Fruit fly (Drosophila melanogaster) whole organism, embryonic: Measurements from ENCODE around the gene Tusp.

Experiments
- Ada2b ChIP-seq: fragments of 200-800 bp; sonication (Bioruptor generic); IDR thresholded peaks from 2 replicates; pipeline ENCODE4 v1.3.6; 2022; ENCODE audit warnings: missing biosample characterization, missing genetic modification characterization
- B-H2 ChIP-seq: fragments of 200-800 bp; sonication (Bioruptor generic); optimal IDR thresholded peaks from 2 replicates; lab custom pipeline; 2018; ENCODE audit warnings: missing biosample characterization, mild to moderate bottlenecking, missing genetic modification characterization
- CG10209 ChIP-seq: fragments of 200-800 bp; sonication (Bioruptor generic); optimal IDR thresholded peaks from 3 replicates; lab custom pipeline; 2017; ENCODE audit warnings: missing biosample characterization, mild to moderate bottlenecking, missing genetic modification characterization, missing genetic modification reagents
- CG10267 ChIP-seq: fragments of 200-800 bp; sonication (Bioruptor generic); optimal IDR thresholded peaks from 2 replicates; lab custom pipeline; 2018; ENCODE audit warnings: missing biosample characterization, mild to moderate bottlenecking, missing genetic modification characterization, moderate library complexity
- CG10462 ChIP-seq: fragments of 200-800 bp; sonication (Bioruptor generic); optimal IDR thresholded peaks from 2 replicates; lab custom pipeline; 2016; ENCODE audit warnings: missing biosample characterization, missing genetic modification characterization
- CG10979 ChIP-seq: fragments of 200-800 bp; sonication (Bioruptor generic); optimal IDR thresholded peaks from 2 replicates; lab custom pipeline; 2018; ENCODE audit warnings: missing biosample characterization, mild to moderate bottlenecking, missing genetic modification characterization, moderate library complexity
- CG11696 ChIP-seq: fragments of 200-800 bp; sonication (Bioruptor generic); IDR thresholded peaks from 2 replicates; pipeline ENCODE4 v1.3.6; 2022; ENCODE audit warnings: missing biosample characterization, missing genetic modification characterization
- CG12236 ChIP-seq: fragments of 200-800 bp; sonication (Bioruptor generic); optimal IDR thresholded peaks from 2 replicates; lab custom pipeline; 2016; ENCODE audit warnings: missing biosample characterization, missing genetic modification characterization
- CG13123 ChIP-seq: fragments of 200-800 bp; sonication (Bioruptor generic); optimal IDR thresholded peaks from 2 replicates; lab custom pipeline; 2016; ENCODE audit warnings: missing biosample characterization, missing genetic modification characterization
- CG13424 ChIP-seq: fragments of 200-800 bp; sonication (Bioruptor generic); optimal IDR thresholded peaks from 2 replicates; lab custom pipeline; 2019; ENCODE audit warnings: missing biosample characterization, mild to moderate bottlenecking, missing genetic modification characterization, moderate library complexity
- CG14441 ChIP-seq: fragments of 200-800 bp; sonication (Bioruptor generic); IDR thresholded peaks from 2 replicates; pipeline ENCODE4 v1.3.6; 2022; ENCODE audit warnings: missing biosample characterization, missing genetic modification characterization
- CG14860 ChIP-seq: fragments of 200-800 bp; sonication (Bioruptor generic); IDR thresholded peaks from 3 replicates; pipeline ENCODE4 v1.3.6; 2022; ENCODE audit warnings: missing biosample characterization, missing genetic modification characterization; ENCODE audit not compliant: partially characterized antibody
- CG31365 ChIP-seq: fragments of 200-800 bp; sonication (Bioruptor generic); optimal IDR thresholded peaks from 2 replicates; lab custom pipeline; 2018; ENCODE audit warnings: missing biosample characterization, mild to moderate bottlenecking, missing genetic modification characterization
- CG33557 ChIP-seq: fragments of 200-800 bp; sonication (Bioruptor generic); optimal IDR thresholded peaks from 2 replicates; lab custom pipeline; 2019; ENCODE audit warnings: missing biosample characterization, mild to moderate bottlenecking, missing genetic modification characterization, moderate library complexity
- CG34376 ChIP-seq: fragments of 200-800 bp; sonication (Bioruptor generic); optimal IDR thresholded peaks from 2 replicates; lab custom pipeline; 2018; ENCODE audit warnings: missing biosample characterization, mild to moderate bottlenecking, missing genetic modification characterization
- CG3726 ChIP-seq: fragments of 200-800 bp; sonication (Bioruptor generic); IDR thresholded peaks from 3 replicates; pipeline ENCODE4, ENCODE4 v1.3.6; 2022; ENCODE audit warnings: missing biosample characterization, missing genetic modification characterization
- CG4730 ChIP-seq: fragments of 200-800 bp; sonication (Bioruptor generic); IDR thresholded peaks from 2 replicates; pipeline ENCODE4 v1.3.6; 2022; ENCODE audit warnings: missing biosample characterization, missing genetic modification characterization
- CG4820 ChIP-seq: fragments of 200-800 bp; sonication (Bioruptor generic); optimal IDR thresholded peaks from 3 replicates; lab custom pipeline; 2016; ENCODE audit warnings: missing biosample characterization, missing genetic modification characterization
- CG6175 ChIP-seq: fragments of 200-800 bp; sonication (Bioruptor generic); IDR thresholded peaks from 3 replicates; pipeline ENCODE4 v1.3.6; 2022; ENCODE audit warnings: missing biosample characterization, missing genetic modification characterization
- CG7839 ChIP-seq: fragments of 200-800 bp; sonication (Bioruptor generic); optimal IDR thresholded peaks from 3 replicates; lab custom pipeline; 2018; ENCODE audit warnings: missing biosample characterization, mild to moderate bottlenecking, missing genetic modification characterization, moderate library complexity
- CG8944 ChIP-seq: fragments of 200-800 bp; sonication (Bioruptor generic); optimal IDR thresholded peaks from 3 replicates; lab custom pipeline; 2016; ENCODE audit warnings: missing biosample characterization, missing genetic modification characterization
- CHES-1-like ChIP-seq: fragments of 200-800 bp; sonication (Bioruptor generic); optimal IDR thresholded peaks from 2 replicates; lab custom pipeline; 2016; ENCODE audit warnings: missing biosample characterization, missing genetic modification characterization
- Elba2 ChIP-seq: fragments of 200-800 bp; sonication (Bioruptor generic); optimal IDR thresholded peaks from 3 replicates; lab custom pipeline; 2016; ENCODE audit warnings: missing biosample characterization, missing genetic modification characterization
- Ets65A ChIP-seq: fragments of 200-800 bp; sonication (Bioruptor generic); peaks from one replicate; lab custom pipeline; 2016; ENCODE audit warnings: missing biosample characterization, missing genetic modification characterization
- HHEX ChIP-seq: fragments of 200-800 bp; sonication (Bioruptor generic); optimal IDR thresholded peaks from 3 replicates; lab custom pipeline; 2017; ENCODE audit warnings: missing biosample characterization, mild to moderate bottlenecking, missing genetic modification characterization, missing genetic modification reagents
- Hmx ChIP-seq: fragments of 200-800 bp; sonication (Bioruptor generic); optimal IDR thresholded peaks from 2 replicates; lab custom pipeline; 2016; ENCODE audit warnings: missing biosample characterization, missing genetic modification characterization
- Hr39 ChIP-seq: fragments of >200 bp; optimal IDR thresholded peaks from 2 replicates; lab custom pipeline; 2017
- Mrtf ChIP-seq: fragments of 200-800 bp; sonication (Bioruptor generic); IDR thresholded peaks from 3 replicates; pipeline ENCODE4 v1.3.6; 2022; ENCODE audit warnings: missing biosample characterization, missing genetic modification characterization
- Scr ChIP-seq: fragments of 200-800 bp; sonication (Bioruptor generic); IDR thresholded peaks from 2 replicates; pipeline ENCODE4 v1.3.6; 2022; ENCODE audit warnings: missing biosample characterization, missing genetic modification characterization; ENCODE audit not compliant: partially characterized antibody
- ab ChIP-seq: fragments of 200-800 bp; sonication (Bioruptor generic); optimal IDR thresholded peaks from 2 replicates; lab custom pipeline; 2016; ENCODE audit warnings: missing biosample characterization, missing genetic modification characterization
- ap ChIP-seq: fragments of 200-800 bp; sonication (Bioruptor generic); IDR thresholded peaks from 2 replicates; pipeline ENCODE4 v1.3.6; 2022; ENCODE audit warnings: missing biosample characterization, missing genetic modification characterization
- bcd ChIP-seq: fragments of 200-800 bp; sonication (Bioruptor generic); optimal IDR thresholded peaks from 2 replicates; lab custom pipeline; 2017; ENCODE audit warnings: missing biosample characterization, mild to moderate bottlenecking, missing genetic modification characterization
- cg ChIP-seq: fragments of 200-800 bp; sonication (Bioruptor generic); optimal IDR thresholded peaks from 3 replicates; lab custom pipeline; 2019; ENCODE audit warnings: missing biosample characterization, mild to moderate bottlenecking, missing genetic modification characterization, moderate library complexity
- chinmo ChIP-seq: fragments of 200-800 bp; sonication (Bioruptor generic); IDR thresholded peaks from 4 replicates; pipeline ENCODE4 v1.3.6; 2022; ENCODE audit warnings: missing biosample characterization, missing genetic modification characterization; ENCODE audit not compliant: partially characterized antibody
- corto ChIP-seq: fragments of 200-800 bp; sonication (Bioruptor generic); optimal IDR thresholded peaks from 2 replicates; lab custom pipeline; 2016; ENCODE audit warnings: missing biosample characterization, mild to moderate bottlenecking, missing genetic modification characterization, moderate library complexity
- cwo ChIP-seq: fragments of 200-800 bp; sonication (Bioruptor generic); optimal IDR thresholded peaks from 3 replicates; lab custom pipeline; 2017; ENCODE audit warnings: missing biosample characterization, missing genetic modification characterization, mild to moderate bottlenecking, moderate library complexity, missing genetic modification reagents
- dysf ChIP-seq: fragments of 200-800 bp; sonication (Bioruptor generic); IDR thresholded peaks from 3 replicates; pipeline ENCODE4 v1.3.6; 2022; ENCODE audit warnings: missing biosample characterization, missing genetic modification characterization
- eve ChIP-seq, 2 experiments: fragments of >200 bp; optimal IDR thresholded peaks; 2 replicates each; lab custom pipeline; 2017; ENCODE audit warnings: missing biosample characterization in 2 of 2, missing genetic modification characterization in 2 of 2
- fd96Cb ChIP-seq: fragments of 200-800 bp; sonication (Bioruptor generic); optimal IDR thresholded peaks from 2 replicates; lab custom pipeline; 2018; ENCODE audit warnings: missing biosample characterization, mild to moderate bottlenecking, missing genetic modification characterization, moderate library complexity
- gt ChIP-seq: fragments of 200-800 bp; sonication (Bioruptor generic); IDR thresholded peaks from 2 replicates; pipeline ENCODE4 v1.3.6; 2022; ENCODE audit warnings: missing biosample characterization, missing genetic modification characterization
- hth ChIP-seq: fragments of >200 bp; optimal IDR thresholded peaks from 2 replicates; lab custom pipeline; 2017; ENCODE audit warnings: inconsistent platforms
- nom ChIP-seq: fragments of 200-800 bp; sonication (Bioruptor generic); optimal IDR thresholded peaks from 2 replicates; lab custom pipeline; 2017; ENCODE audit warnings: missing biosample characterization, missing genetic modification characterization, mild to moderate bottlenecking, moderate library complexity, missing genetic modification reagents
- onecut ChIP-seq: fragments of 200-800 bp; sonication (Bioruptor generic); IDR thresholded peaks from 2 replicates; pipeline ENCODE4 v1.3.6; 2022; ENCODE audit warnings: missing biosample characterization, missing genetic modification characterization
- org-1 ChIP-seq: fragments of 200-800 bp; sonication (Bioruptor generic); optimal IDR thresholded peaks from 2 replicates; lab custom pipeline; 2017; ENCODE audit warnings: missing biosample characterization, missing genetic modification characterization
- ro ChIP-seq: fragments of 200-800 bp; sonication (Bioruptor generic); IDR thresholded peaks from 2 replicates; pipeline ENCODE4 v1.3.6; 2022; ENCODE audit warnings: missing biosample characterization, missing genetic modification characterization
- sd ChIP-seq: fragments of 200-800 bp; sonication (Bioruptor generic); optimal IDR thresholded peaks from 3 replicates; lab custom pipeline; 2018; ENCODE audit warnings: missing biosample characterization, mild to moderate bottlenecking, missing genetic modification characterization, moderate library complexity
- shn ChIP-seq: fragments of 200-800 bp; sonication (Bioruptor generic); optimal IDR thresholded peaks from 3 replicates; lab custom pipeline; 2016; ENCODE audit warnings: missing biosample characterization, missing genetic modification characterization
- sima ChIP-seq: fragments of 200-800 bp; sonication (Bioruptor generic); optimal IDR thresholded peaks from 2 replicates; lab custom pipeline; 2016; ENCODE audit warnings: missing biosample characterization, missing genetic modification characterization
- sob ChIP-seq: fragments of 200-800 bp; sonication (Bioruptor generic); IDR thresholded peaks from 2 replicates; pipeline ENCODE4 v1.3.6; 2022; ENCODE audit warnings: missing biosample characterization, missing genetic modification characterization
- zfh2 ChIP-seq: fragments of 200-800 bp; sonication (Bioruptor generic); optimal IDR thresholded peaks from 2 replicates; lab custom pipeline; 2016; ENCODE audit warnings: missing biosample characterization, missing genetic modification characterization

Tusp gene

dm6 chr3R:27607218-27607929 is at the start of gene Tusp, which contains the start of gene dsd (continued):
- TF ChIP-seq sd (tag; lab: Kevin White, UChicago) = no peak
- peak; percentile 45 for TF ChIP-seq CHES-1-like
- TF ChIP-seq CG33557 (GFP tag; lab: Kevin White, UChicago) = peak; percentile 36
- peak; percentile 14 for TF ChIP-seq onecut
- TF ChIP-seq zfh2 = peak; percentile 91
- peak; percentile 4 for TF ChIP-seq nom (GFP tag; lab: Kevin White, UChicago)
- peak; percentile 69 for TF ChIP-seq CG14441 (GFP tag; lab: Robert Waterston, UW)
- TF ChIP-seq CG6175 = peak; percentile 59; the same call in 1 of the 3 replicates
- TF ChIP-seq ab (GFP tag; lab: Kevin White, UChicago) = peak; percentile 68
- peak; percentile 76 for TF ChIP-seq CG7839 (tag; lab: Kevin White, UChicago)
- no peak for TF ChIP-seq Elba2
- peak; percentile 79 for TF ChIP-seq CG10209 (GFP tag; lab: Kevin White, UChicago)
- TF ChIP-seq Scr (GFP tag; lab: Robert Waterston, UW) = peak; percentile 60
- peak; percentile 75; the same call in 1 of the 3 replicates for TF ChIP-seq CG3726 (GFP tag; lab: Robert Waterston, UW)
- TF ChIP-seq org-1 (GFP tag; lab: Kevin White, UChicago) = peak; percentile 59
- peak; percentile 55 for TF ChIP-seq CG31365 (tag; lab: Kevin White, UChicago)
- peak; percentile 65 for TF ChIP-seq bcd (GFP tag; lab: Kevin White, UChicago)
- TF ChIP-seq CG14860 = peak; percentile 55; the same call in 1 of the 3 replicates
- TF ChIP-seq CG10462 (GFP tag; lab: Kevin White, UChicago) = peak; percentile 77
- no peak for TF ChIP-seq corto
- peak; percentile 75 for TF ChIP-seq shn (GFP tag; lab: Kevin White, UChicago)
- TF ChIP-seq cwo (GFP tag; lab: Kevin White, UChicago) = peak; percentile 51
- TF ChIP-seq sob = peak; percentile 88
- TF ChIP-seq chinmo = peak; percentile 80; the same call in 2 of the 4 replicates
- TF ChIP-seq sima (GFP tag; lab: Kevin White, UChicago) = no peak
- peak; percentile 75 for TF ChIP-seq Mrtf (GFP tag; lab: Robert Waterston, UW)
- peak; percentile 76 for TF ChIP-seq dysf
- peak; percentile 55 for TF ChIP-seq CG4730 (GFP tag; lab: Robert Waterston, UW)
- TF ChIP-seq ro (GFP tag; lab: Robert Waterston, UW) = peak; percentile 8; the same call in 1 of the 2 replicates
- peak; percentile 98 for TF ChIP-seq Ets65A
- TF ChIP-seq CG13424 = peak; percentile 76
- TF ChIP-seq CG10979 (tag; lab: Kevin White, UChicago) = peak; percentile 50
- no peak for TF ChIP-seq Hmx
- peak; percentile 69 for TF ChIP-seq CG13123
- TF ChIP-seq CG8944 = peak; percentile 71
- TF ChIP-seq CG10267 = peak; percentile 91
- TF ChIP-seq CG4820 (GFP tag; lab: Kevin White, UChicago) = peak; percentile 68
- TF ChIP-seq Ada2b (GFP tag; lab: Robert Waterston, UW) = peak; percentile 48; the same call in 1 of the 2 replicates
- TF ChIP-seq gt = peak; percentile 31; the same call in 1 of the 2 replicates
- no peak for TF ChIP-seq CG34376 (GFP tag; lab: Kevin White, UChicago)
- TF ChIP-seq CG11696 (GFP tag; lab: Robert Waterston, UW) = no peak
- no peak for TF ChIP-seq hth (lab: Kevin White, UChicago)
- peak; percentile 48 for TF ChIP-seq cg (GFP tag; lab: Kevin White, UChicago)
- TF ChIP-seq ap (GFP tag; lab: Robert Waterston, UW) = 0 out of 2 replicates have a peak, but pooled peaks have one; percentile 36
- peak; percentile 73 for TF ChIP-seq B-H2
- TF ChIP-seq fd96Cb (tag; lab: Kevin White, UChicago) = peak; percentile 35
- peak; percentile 31 for TF ChIP-seq HHEX (GFP tag; lab: Kevin White, UChicago)
- TF ChIP-seq CG12236 (GFP tag; lab: Kevin White, UChicago) = peak; percentile 13
- TF ChIP-seq Hr39 = no peak
- no peak for TF ChIP-seq eve (GFP tag; optimal IDR thresholded peaks at IDR 0.05; lab: Kevin White, UChicago)
